Fruit fly (Drosophila melanogaster): ENCODE results near the gene CG32638.

The CG32638 gene

DNA sequence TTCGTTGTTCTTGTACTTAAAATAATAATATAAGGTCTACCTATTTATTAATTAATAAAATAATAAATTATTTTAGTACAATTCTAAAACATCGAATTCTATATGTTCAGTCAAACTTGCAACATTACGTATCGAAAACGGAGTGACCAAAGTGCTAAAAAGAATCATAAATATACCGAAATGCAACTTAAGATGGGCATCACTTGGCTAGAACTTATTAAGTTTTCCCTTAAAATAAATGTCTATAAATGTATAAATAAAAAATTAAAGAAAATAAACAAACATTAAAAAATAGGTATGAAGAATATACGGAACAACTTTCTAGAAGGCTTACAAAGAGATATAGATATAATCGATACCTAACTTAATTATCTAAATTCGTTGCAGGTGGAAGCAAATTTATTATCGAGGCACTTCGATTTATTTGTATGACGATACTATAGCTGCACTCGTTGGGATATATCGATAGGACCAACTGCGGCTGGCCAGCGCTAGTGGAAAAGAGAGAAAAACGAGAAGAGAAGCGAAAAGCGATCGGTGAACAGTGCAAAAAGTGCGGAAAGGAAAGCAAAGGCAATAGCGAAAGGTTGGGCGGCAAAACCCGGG is 37.8 kb downstream of the CG32638 start, which contains the start of gene lic (continued):
- TF ChIP-seq CG9437 (GFP tag; optimal IDR thresholded peaks at IDR 0.05) (peak; percentile 26), inv (GFP tag; IDR thresholded peaks at IDR 0.05; ENCODE audit: partially characterized antibody) (peak; percentile 67), HLHmδ (GFP tag; optimal IDR thresholded peaks at IDR 0.05) (no peak), unc-4 (GFP tag; IDR thresholded peaks at IDR 0.05; ENCODE audit: partially characterized antibody) (peak; percentile 60), bigmax (GFP tag; optimal IDR thresholded peaks at IDR 0.05) (no peak), vnd (GFP tag; IDR thresholded peaks at IDR 0.05; ENCODE audit: partially characterized antibody) (peak; percentile 71), fd3F (GFP tag; optimal IDR thresholded peaks at IDR 0.05) (no peak), btn (GFP tag; optimal IDR thresholded peaks at IDR 0.05) (no peak), grau (tag; optimal IDR thresholded peaks at IDR 0.05) (no peak), CG12744 (GFP tag; optimal IDR thresholded peaks at IDR 0.05) (no peak), CG4328 (GFP tag; optimal IDR thresholded peaks at IDR 0.05) (no peak), sr (GFP tag; IDR thresholded peaks at IDR 0.05) (no peak), hb (GFP tag; IDR thresholded peaks at IDR 0.05; ENCODE audit: partially characterized antibody) (peak; percentile 77), tx (GFP tag; optimal IDR thresholded peaks at IDR 0.05) (no peak), sim (GFP tag; IDR thresholded peaks at IDR 0.05) (no peak), mld (GFP tag; IDR thresholded peaks at IDR 0.05; ENCODE audit: partially characterized antibody) (peak; percentile 81; the same call in 1 of the 3 replicates), CG30020 (tag; optimal IDR thresholded peaks at IDR 0.05) (no peak), Nf-YA (GFP tag; IDR thresholded peaks at IDR 0.05) (no peak), Jarid2 (GFP tag; optimal IDR thresholded peaks at IDR 0.05) (no peak), CG6175 (GFP tag; IDR thresholded peaks at IDR 0.05) (no peak), CG1603 (tag; optimal IDR thresholded peaks at IDR 0.05) (peak; percentile 7), Scr (GFP tag; IDR thresholded peaks at IDR 0.05; ENCODE audit: partially characterized antibody) (peak; percentile 62), CTCF (GFP tag; optimal IDR thresholded peaks at IDR 0.05) (no peak), MESR4 (GFP tag; optimal IDR thresholded peaks at IDR 0.05) (peak; percentile 30), tna (GFP tag; IDR thresholded peaks at IDR 0.05; ENCODE audit: partially characterized antibody) (peak; percentile 82), crol (GFP tag; IDR thresholded peaks at IDR 0.05) (no peak), Opbp (GFP tag; IDR thresholded peaks at IDR 0.05; ENCODE audit: partially characterized antibody) (peak; percentile 88), CG32532 (GFP tag; IDR thresholded peaks at IDR 0.05) (no peak), CG2889 (GFP tag; IDR thresholded peaks at IDR 0.05) (no peak), Med (GFP tag) (peak; percentile 28)

DNA sequence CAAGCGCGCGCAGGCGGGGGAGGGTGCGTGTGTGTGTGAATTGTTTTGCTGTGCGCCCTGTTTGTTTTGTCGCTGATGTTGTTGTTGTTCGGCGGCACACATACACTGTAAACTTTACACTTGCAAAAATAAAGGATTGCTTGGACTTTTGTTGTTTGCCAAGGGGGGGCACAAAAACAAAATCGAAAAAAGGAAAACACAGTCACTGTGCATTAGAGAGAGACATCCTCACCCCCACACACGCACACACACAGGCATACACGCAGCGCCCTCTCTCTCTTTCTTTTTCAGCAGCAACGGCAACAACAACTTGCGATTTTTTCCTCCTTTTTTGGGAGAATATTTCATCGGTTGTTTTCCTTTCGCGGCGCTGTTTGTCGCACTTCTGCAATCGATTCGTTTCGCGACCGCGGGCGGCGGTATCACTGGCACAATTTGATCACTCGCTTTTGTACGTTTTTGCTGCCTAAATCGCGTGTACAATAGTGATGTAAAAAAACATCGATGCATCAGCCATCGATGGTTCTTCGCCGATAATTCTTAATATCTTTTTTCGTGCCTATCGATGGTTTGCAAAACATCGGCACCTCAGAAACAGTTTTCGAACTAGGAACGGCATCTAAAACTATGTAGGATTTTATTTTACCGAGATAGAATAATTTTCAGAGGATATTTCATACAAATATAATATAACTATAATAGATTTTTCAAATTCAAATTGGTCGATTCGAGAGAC is 38.5 kb downstream of the CG32638 start, which contains the start of gene hep:
Gene hep, minus strand, starts transcription at position 515 of the 736 bp plus-strand sequence.
- TF ChIP-seq CG10147 (GFP tag; optimal IDR thresholded peaks at IDR 0.05) (no peak), CG15514 (GFP tag; optimal IDR thresholded peaks at IDR 0.05) (peak; percentile 20), HLH54F (GFP tag; optimal IDR thresholded peaks at IDR 0.05) (no peak), Poxn (GFP tag; IDR thresholded peaks at IDR 0.05) (no peak), CG10462 (GFP tag; optimal IDR thresholded peaks at IDR 0.05) (no peak), mld (GFP tag; IDR thresholded peaks at IDR 0.05; ENCODE audit: partially characterized antibody) (peak; percentile 79; the same call in 2 of the 3 replicates), Ets97D (GFP tag; optimal IDR thresholded peaks at IDR 0.05) (no peak), Optix (GFP tag; IDR thresholded peaks at IDR 0.05) (no peak), dm (GFP tag; optimal IDR thresholded peaks at IDR 0.05) (peak; percentile 30), Pdp1 (GFP tag; optimal IDR thresholded peaks at IDR 0.05) (peak in 1 of 2 experiments; percentile 29), gro (GFP tag; optimal IDR thresholded peaks at IDR 0.05) (no peak), GATAe (GFP tag; conservative IDR thresholded peaks at IDR 0.05) (no peak), CG4617 (GFP tag; optimal IDR thresholded peaks at IDR 0.05; ENCODE audit: borderline replicate concordance) (peak; percentile 82), gcm2 (GFP tag; optimal IDR thresholded peaks at IDR 0.05) (no peak), Asciz (GFP tag; optimal IDR thresholded peaks at IDR 0.05) (no peak), CG8944 (GFP tag; optimal IDR thresholded peaks at IDR 0.05) (no peak), Ravus (GFP tag; IDR thresholded peaks at IDR 0.05) (no peak), Ptx1 (GFP tag; IDR thresholded peaks at IDR 0.05) (no peak), CG17612 (GFP tag; IDR thresholded peaks at IDR 0.05) (no peak), Dll (GFP tag; IDR thresholded peaks at IDR 0.05; ENCODE audit: partially characterized antibody) (peak; percentile 73; the same call in 3 of the 4 replicates), da (GFP tag; optimal IDR thresholded peaks at IDR 0.05) (no peak)
